Fruit fly (Drosophila melanogaster) whole organism, embryonic: ENCODE data around the gene Hsp60B.

Source experiments
- Atf6 ChIP-seq: fragments of 200-800 bp; sonication (Bioruptor generic); IDR thresholded peaks from 2 replicates; pipeline ENCODE4 v1.3.6; 2022; ENCODE audit warnings: missing biosample characterization, missing genetic modification characterization
- Awh ChIP-seq: fragments of 200-800 bp; sonication (Bioruptor generic); IDR thresholded peaks from 2 replicates; pipeline ENCODE4, ENCODE4 v1.3.6; 2022; ENCODE audit warnings: missing biosample characterization, missing genetic modification characterization
- Blimp-1 ChIP-seq: fragments of 200-800 bp; sonication (Bioruptor generic); optimal IDR thresholded peaks from 3 replicates; lab custom pipeline; 2018; ENCODE audit warnings: missing biosample characterization, missing genetic modification characterization, mild to moderate bottlenecking, moderate library complexity, missing genetic modification reagents
- CG12219 ChIP-seq: fragments of 200-800 bp; sonication (Bioruptor generic); optimal IDR thresholded peaks from 3 replicates; lab custom pipeline; 2018; ENCODE audit warnings: missing biosample characterization, mild to moderate bottlenecking, missing genetic modification characterization
- CG12744 ChIP-seq: fragments of 200-800 bp; sonication (Bioruptor generic); optimal IDR thresholded peaks from 2 replicates; lab custom pipeline; 2016; ENCODE audit warnings: missing biosample characterization, missing genetic modification characterization
- CG15514 ChIP-seq: fragments of 200-800 bp; sonication (Bioruptor generic); optimal IDR thresholded peaks from 3 replicates; lab custom pipeline; 2017; ENCODE audit warnings: missing biosample characterization, missing genetic modification characterization, mild to moderate bottlenecking, moderate library complexity, missing genetic modification reagents
- CG1647 ChIP-seq: fragments of 200-800 bp; sonication (Bioruptor generic); optimal IDR thresholded peaks from 3 replicates; lab custom pipeline; 2016; ENCODE audit warnings: missing biosample characterization, missing genetic modification characterization
- CG16779 ChIP-seq: fragments of 200-800 bp; sonication (Bioruptor generic); IDR thresholded peaks from 2 replicates; pipeline ENCODE4 v1.3.6; 2022; ENCODE audit warnings: missing biosample characterization, missing genetic modification characterization
- CG16815 ChIP-seq: fragments of 200-800 bp; sonication (Bioruptor generic); optimal IDR thresholded peaks from 3 replicates; lab custom pipeline; 2017; ENCODE audit warnings: missing biosample characterization, mild to moderate bottlenecking, missing genetic modification characterization
- CG1792 ChIP-seq: fragments of 200-800 bp; sonication (Bioruptor generic); optimal IDR thresholded peaks from 2 replicates; lab custom pipeline; 2016; ENCODE audit warnings: missing biosample characterization, missing genetic modification characterization
- CG18262 ChIP-seq: fragments of 200-800 bp; optimal IDR thresholded peaks from 3 replicates; lab custom pipeline; 2019; ENCODE audit warnings: missing biosample characterization, mild to moderate bottlenecking, missing genetic modification characterization, moderate library complexity
- CG2120 ChIP-seq: fragments of 200-800 bp; sonication (Bioruptor generic); optimal IDR thresholded peaks from 3 replicates; lab custom pipeline; 2016; ENCODE audit warnings: missing biosample characterization, missing genetic modification characterization
- CG2889 ChIP-seq: fragments of 200-800 bp; sonication (Bioruptor generic); IDR thresholded peaks from 3 replicates; pipeline ENCODE4 v1.3.6; 2022; ENCODE audit warnings: missing biosample characterization, missing genetic modification characterization
- CG30431 ChIP-seq: fragments of 200-800 bp; sonication (Bioruptor generic); optimal IDR thresholded peaks from 2 replicates; lab custom pipeline; 2017; ENCODE audit warnings: missing biosample characterization, missing genetic modification characterization
- CG31388 ChIP-seq: fragments of 200-800 bp; sonication (Bioruptor generic); optimal IDR thresholded peaks from 2 replicates; lab custom pipeline; 2016; ENCODE audit warnings: missing biosample characterization, missing genetic modification characterization
- CG32767 ChIP-seq: fragments of 200-800 bp; sonication (Bioruptor generic); IDR thresholded peaks from 2 replicates; pipeline ENCODE4 v1.3.6; 2022; ENCODE audit warnings: missing biosample characterization, missing genetic modification characterization
- CG3407 ChIP-seq: fragments of 200-800 bp; sonication (Bioruptor generic); optimal IDR thresholded peaks from 2 replicates; lab custom pipeline; 2018; ENCODE audit warnings: missing biosample characterization, mild to moderate bottlenecking, missing genetic modification characterization
- CG3838 ChIP-seq: fragments of 200-800 bp; sonication (Bioruptor generic); optimal IDR thresholded peaks from 3 replicates; lab custom pipeline; 2016; ENCODE audit warnings: missing biosample characterization, missing genetic modification characterization
- CG3847 ChIP-seq: fragments of 200-800 bp; sonication (Bioruptor generic); IDR thresholded peaks from 2 replicates; pipeline ENCODE4 v1.3.6; 2022; ENCODE audit warnings: missing biosample characterization, missing genetic modification characterization
- CG6654 ChIP-seq: fragments of 200-800 bp; sonication (Bioruptor generic); optimal IDR thresholded peaks from 2 replicates; lab custom pipeline; 2017; ENCODE audit warnings: missing biosample characterization, mild to moderate bottlenecking, missing genetic modification characterization
- CG7745 ChIP-seq: fragments of 200-800 bp; sonication (Bioruptor generic); optimal IDR thresholded peaks from 2 replicates; lab custom pipeline; 2018; ENCODE audit warnings: missing biosample characterization, mild to moderate bottlenecking, missing genetic modification characterization, moderate library complexity
- CG7839 ChIP-seq: fragments of 200-800 bp; sonication (Bioruptor generic); optimal IDR thresholded peaks from 3 replicates; lab custom pipeline; 2018; ENCODE audit warnings: missing biosample characterization, mild to moderate bottlenecking, missing genetic modification characterization, moderate library complexity
- CG9817 ChIP-seq: fragments of 200-800 bp; sonication (Bioruptor generic); optimal IDR thresholded peaks from 2 replicates; lab custom pipeline; 2018; ENCODE audit warnings: missing biosample characterization, mild to moderate bottlenecking, missing genetic modification characterization, moderate library complexity
- CTCF ChIP-seq: fragments of 200-800 bp; sonication (Bioruptor generic); optimal IDR thresholded peaks from 2 replicates; lab custom pipeline; 2017; ENCODE audit warnings: missing biosample characterization, mild to moderate bottlenecking, missing genetic modification characterization, moderate library complexity
- Dfd ChIP-seq, 2 experiments: fragments of >200 bp; optimal IDR thresholded peaks; 2 replicates each; lab custom pipeline; 2017; ENCODE audit warnings: missing biosample characterization in 2 of 2, missing genetic modification characterization in 2 of 2
- E2f2 ChIP-seq: fragments of 200-800 bp; sonication (Bioruptor generic); IDR thresholded peaks from 2 replicates; pipeline ENCODE4 v1.3.6; 2022; ENCODE audit warnings: missing biosample characterization, missing genetic modification characterization
- Hmx ChIP-seq: fragments of 200-800 bp; sonication (Bioruptor generic); optimal IDR thresholded peaks from 2 replicates; lab custom pipeline; 2016; ENCODE audit warnings: missing biosample characterization, missing genetic modification characterization
- Hr51 ChIP-seq, 2 experiments: fragments of 200-800 bp; sonication (Bioruptor generic); optimal IDR thresholded peaks; 2 replicates in 1 of 2; 3 replicates in 1 of 2; lab custom pipeline; 2016 to 2018; ENCODE audit warnings: missing biosample characterization in 2 of 2, missing genetic modification characterization in 2 of 2, mild to moderate bottlenecking in 1 of 2, moderate library complexity in 1 of 2
- Hsf ChIP-seq: fragments of 200-800 bp; sonication (Bioruptor generic); optimal IDR thresholded peaks from 3 replicates; lab custom pipeline; 2016; ENCODE audit warnings: missing biosample characterization, missing genetic modification characterization
- Jarid2 ChIP-seq: fragments of 200-800 bp; sonication (Bioruptor generic); optimal IDR thresholded peaks from 3 replicates; lab custom pipeline; 2017; ENCODE audit warnings: mild to moderate bottlenecking, missing biosample characterization, missing genetic modification reagents, missing genetic modification characterization
- Meics ChIP-seq: fragments of 200-800 bp; sonication (Bioruptor generic); optimal IDR thresholded peaks from 2 replicates; lab custom pipeline; 2017; ENCODE audit warnings: missing biosample characterization, mild to moderate bottlenecking, missing genetic modification characterization
- NC2β ChIP-seq: fragments of 200-800 bp; sonication (Bioruptor generic); optimal IDR thresholded peaks from 2 replicates; lab custom pipeline; 2016; ENCODE audit warnings: missing biosample characterization, missing genetic modification characterization
- NFAT ChIP-seq: fragments of 200-800 bp; sonication (Bioruptor generic); IDR thresholded peaks from 2 replicates; pipeline ENCODE4 v1.3.6; 2022; ENCODE audit warnings: missing biosample characterization, missing genetic modification characterization
- NfI ChIP-seq: fragments of 200-800 bp; sonication (Bioruptor generic); optimal IDR thresholded peaks from 3 replicates; lab custom pipeline; 2018; ENCODE audit warnings: missing biosample characterization, mild to moderate bottlenecking, missing genetic modification characterization, moderate library complexity
- Side ChIP-seq: fragments of 200-800 bp; sonication (Bioruptor generic); optimal IDR thresholded peaks from 2 replicates; lab custom pipeline; 2016; ENCODE audit warnings: missing biosample characterization, missing genetic modification characterization
- Sin3A ChIP-seq: fragments of >200 bp; optimal IDR thresholded peaks from 2 replicates; lab custom pipeline; 2018
- Tbp ChIP-seq: fragments of >200 bp; optimal IDR thresholded peaks from 2 replicates; lab custom pipeline; 2018; ENCODE audit warnings: missing biosample characterization, missing genetic modification characterization
- ac ChIP-seq: fragments of 200-800 bp; sonication (Bioruptor generic); optimal IDR thresholded peaks from 3 replicates; lab custom pipeline; 2017; ENCODE audit warnings: missing biosample characterization, mild to moderate bottlenecking, missing genetic modification characterization
- ara ChIP-seq: fragments of 200-800 bp; sonication (Bioruptor generic); IDR thresholded peaks from 2 replicates; pipeline ENCODE4 v1.3.6; 2022; ENCODE audit warnings: missing biosample characterization, missing genetic modification characterization
- btn ChIP-seq: fragments of 200-800 bp; sonication (Bioruptor generic); optimal IDR thresholded peaks from 2 replicates; lab custom pipeline; 2016; ENCODE audit warnings: missing biosample characterization, missing genetic modification characterization
- dati ChIP-seq: fragments of 200-800 bp; sonication (Bioruptor generic); IDR thresholded peaks from 2 replicates; pipeline ENCODE4 v1.3.6; 2022; ENCODE audit warnings: missing biosample characterization, missing genetic modification characterization
- dysf ChIP-seq: fragments of 200-800 bp; sonication (Bioruptor generic); IDR thresholded peaks from 3 replicates; pipeline ENCODE4 v1.3.6; 2022; ENCODE audit warnings: missing biosample characterization, missing genetic modification characterization
- eve ChIP-seq, 2 experiments: fragments of >200 bp; optimal IDR thresholded peaks; 2 replicates each; lab custom pipeline; 2017; ENCODE audit warnings: missing biosample characterization in 2 of 2, missing genetic modification characterization in 2 of 2
- gcm2 ChIP-seq: fragments of 200-800 bp; sonication (Bioruptor generic); optimal IDR thresholded peaks from 2 replicates; lab custom pipeline; 2016; ENCODE audit warnings: missing biosample characterization, missing genetic modification characterization
- gfzf ChIP-seq: fragments of 200-800 bp; sonication (Bioruptor generic); optimal IDR thresholded peaks from 2 replicates; lab custom pipeline; 2016; ENCODE audit warnings: missing biosample characterization, mild to moderate bottlenecking, missing genetic modification characterization, moderate library complexity
- nau ChIP-seq: fragments of 200-800 bp; sonication (Bioruptor generic); optimal IDR thresholded peaks from 3 replicates; lab custom pipeline; 2017; ENCODE audit warnings: missing biosample characterization, mild to moderate bottlenecking, missing genetic modification characterization, missing genetic modification reagents
- org-1 ChIP-seq: fragments of 200-800 bp; sonication (Bioruptor generic); optimal IDR thresholded peaks from 2 replicates; lab custom pipeline; 2017; ENCODE audit warnings: missing biosample characterization, missing genetic modification characterization
- schlank ChIP-seq: fragments of 200-800 bp; sonication (Bioruptor generic); optimal IDR thresholded peaks from 2 replicates; lab custom pipeline; 2018; ENCODE audit warnings: missing biosample characterization, mild to moderate bottlenecking, missing genetic modification characterization
- scrt ChIP-seq: fragments of 200-800 bp; sonication (Bioruptor generic); optimal IDR thresholded peaks from 2 replicates; lab custom pipeline; 2018; ENCODE audit warnings: missing biosample characterization, mild to moderate bottlenecking, missing genetic modification characterization, moderate library complexity
- sens-2 ChIP-seq: fragments of 200-800 bp; sonication (Bioruptor generic); IDR thresholded peaks from 2 replicates; pipeline ENCODE4 v1.3.6; 2022; ENCODE audit warnings: missing biosample characterization, missing genetic modification characterization
- trem ChIP-seq: fragments of 200-800 bp; optimal IDR thresholded peaks from 3 replicates; lab custom pipeline; 2019; ENCODE audit warnings: missing biosample characterization, mild to moderate bottlenecking, missing genetic modification characterization, moderate library complexity
- unpg ChIP-seq: fragments of 200-800 bp; sonication (Bioruptor generic); optimal IDR thresholded peaks from 3 replicates; lab custom pipeline; 2018; ENCODE audit warnings: missing biosample characterization, mild to moderate bottlenecking, missing genetic modification characterization, moderate library complexity
- usp ChIP-seq: fragments of >200 bp; optimal IDR thresholded peaks from 2 replicates; lab custom pipeline; 2017; ENCODE audit warnings: missing biosample characterization, missing genetic modification characterization

Hsp60B gene

DNA sequence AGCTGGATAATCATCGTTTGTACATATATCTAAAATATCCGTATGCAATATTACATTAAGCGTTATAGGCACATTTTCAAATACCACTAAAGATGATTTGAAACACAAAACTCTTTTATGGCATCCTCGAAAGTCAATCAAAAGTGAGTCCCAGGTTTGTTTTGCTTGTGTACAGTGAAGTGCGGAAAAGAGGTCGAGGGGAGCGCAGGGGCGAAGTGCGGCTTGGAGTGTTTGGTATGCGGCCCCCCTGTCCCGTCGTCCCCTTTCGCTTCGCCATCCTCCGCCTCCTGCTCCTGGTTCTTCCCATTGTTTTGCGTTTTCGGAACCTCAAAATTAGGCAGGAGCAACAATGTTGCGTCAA is 12.7 kb upstream of the Hsp60B start (continued):
- TF ChIP-seq gfzf (GFP tag; lab: Kevin White, UChicago) (no peak), Tbp (GFP tag; lab: Kevin White, UChicago) (no peak), CG3407 (GFP tag; lab: Kevin White, UChicago) (peak; percentile 89), Atf6 (peak; percentile 63; the same call in 1 of the 2 replicates), unpg (peak; percentile 92), CG12744 (peak; percentile 51), trem (peak; percentile 88), Hr51 (GFP tag; optimal IDR thresholded peaks at IDR 0.05; lab: Kevin White, UChicago) (peak; percentile 76 to 86), CG12219 (GFP tag; lab: Kevin White, UChicago) (peak; percentile 89), Awh (peak; percentile 87), CG18262 (tag; lab: Kevin White, UChicago) (peak; percentile 93), Side (GFP tag; lab: Kevin White, UChicago) (peak; percentile 82), ac (GFP tag; lab: Kevin White, UChicago) (peak; percentile 44), E2f2 (GFP tag; lab: Robert Waterston, UW) (peak; percentile 68), CG7839 (tag; lab: Kevin White, UChicago) (peak; percentile 86), Hsf (GFP tag; lab: Kevin White, UChicago) (peak; percentile 84), NfI (peak; percentile 74), Hmx (GFP tag; lab: Kevin White, UChicago) (no peak), usp (GFP tag; lab: Kevin White, UChicago) (no peak), dysf (peak; percentile 85), CG9817 (tag; lab: Kevin White, UChicago) (peak; percentile 43), btn (GFP tag; lab: Kevin White, UChicago) (peak; percentile 85), CG1647 (peak; percentile 62), NC2β (GFP tag; lab: Kevin White, UChicago) (peak; percentile 94), CG15514 (GFP tag; lab: Kevin White, UChicago) (no peak), nau (GFP tag; lab: Kevin White, UChicago) (peak; percentile 75), eve (GFP tag; optimal IDR thresholded peaks at IDR 0.05; lab: Kevin White, UChicago) (no peak), CG1792 (GFP tag; lab: Kevin White, UChicago) (peak; percentile 73), CG7745 (no peak), CTCF (GFP tag; lab: Kevin White, UChicago) (peak; percentile 10), CG31388 (GFP tag; lab: Kevin White, UChicago) (no peak), CG2120 (GFP tag; lab: Kevin White, UChicago) (no peak), Jarid2 (peak; percentile 38), Sin3A (lab: Kevin White, UChicago) (no peak), CG3838 (GFP tag; lab: Kevin White, UChicago) (peak; percentile 53), CG2889 (GFP tag; lab: Robert Waterston, UW) (peak; percentile 48; the same call in 1 of the 3 replicates), Dfd (GFP tag; optimal IDR thresholded peaks at IDR 0.05; lab: Kevin White, UChicago) (no peak), NFAT (GFP tag; lab: Robert Waterston, UW) (0 out of 2 replicates have a peak, but pooled peaks have one; percentile 21), sens-2 (GFP tag; lab: Robert Waterston, UW) (peak; percentile 80), CG16779 (GFP tag; lab: Robert Waterston, UW) (peak; percentile 66; the same call in 1 of the 2 replicates), Blimp-1 (GFP tag; lab: Kevin White, UChicago) (peak; percentile 86), dati (GFP tag; lab: Robert Waterston, UW) (peak; percentile 59; the same call in 1 of the 2 replicates), schlank (tag; lab: Kevin White, UChicago) (no peak), CG30431 (GFP tag; lab: Kevin White, UChicago) (peak; percentile 88), CG6654 (GFP tag; lab: Kevin White, UChicago) (peak; percentile 55), Meics (GFP tag; lab: Kevin White, UChicago) (peak; percentile 67), CG16815 (GFP tag; lab: Kevin White, UChicago) (peak; percentile 86), gcm2 (GFP tag; lab: Kevin White, UChicago) (peak; percentile 60), ara (peak; percentile 93), org-1 (GFP tag; lab: Kevin White, UChicago) (peak; percentile 90), CG32767 (peak; percentile 74), CG3847 (GFP tag; lab: Robert Waterston, UW) (peak; percentile 49), scrt (peak; percentile 64)
